Worm (Caenorhabditis elegans) whole organism, L4/young adult: ENCODE measurements around the gene dnj-1.

Source experiments
- W03F9.2 ChIP-seq: fragments of 150-350 bp; optimal IDR thresholded peaks from 2 replicates; lab custom pipeline; 2014; ENCODE audit warnings: missing biosample characterization, missing genetic modification characterization
- dao-5 ChIP-seq: sonication (generic microtip); optimal IDR thresholded peaks from 2 replicates; lab custom pipeline; 2016; ENCODE audit warnings: missing genotype, missing genetic modification characterization, moderate library complexity, missing compliant biosample characterization
- him-1 ChIP-seq: sonication (generic microtip); optimal IDR thresholded peaks from 2 replicates; lab custom pipeline; 2016; ENCODE audit warnings: missing genotype, missing genetic modification reagents, missing genetic modification characterization, missing compliant biosample characterization

The dnj-1 gene

ce11 chrIV:11352768-11353167 lies 53.9 kb downstream of the dnj-1 start:
- TF ChIP-seq him-1, result no peak
- no peak for TF ChIP-seq dao-5
- TF ChIP-seq W03F9.2 (tag; lab: Kevin White, UChicago), result no peak

ce11 chrIV:11353946-11354458 lies 55.2 kb downstream of the dnj-1 start, which contains the start of gene T01G1.2:
Gene T01G1.2, plus strand, starts transcription at chrIV:11354408.
- no peak for TF ChIP-seq him-1
- TF ChIP-seq W03F9.2 (tag; lab: Kevin White, UChicago), result no peak
- TF ChIP-seq dao-5, result no peak
